Worm (Caenorhabditis elegans) whole organism, young adult: ENCODE results near the gene daf-5.
A peak's percentile ranks its signal among the peaks of the same experiment; 100 is the strongest.

Experiments
- B0019.2 ChIP-seq: fragments of 200-800 bp; sonication (Bioruptor generic); conservative IDR thresholded peaks from 2 replicates; pipeline ENCODE4 v1.3.6; 2022; ENCODE audit warnings: missing genetic modification reagents, missing genetic modification characterization, missing compliant biosample characterization
- B0035.1 ChIP-seq: sonication (generic microtip); optimal IDR thresholded peaks from 2 replicates; lab custom pipeline; 2016; ENCODE audit warnings: missing genetic modification characterization, mild to moderate bottlenecking, missing compliant biosample characterization, missing genotype, missing genetic modification reagents
- C17E4.6 ChIP-seq: fragments of 200-800 bp; sonication (Bioruptor generic); IDR thresholded peaks from 2 replicates; pipeline ENCODE4 v1.3.6; 2022; ENCODE audit warnings: missing genetic modification reagents, missing genetic modification characterization, missing compliant biosample characterization
- F37B4.10 ChIP-seq: fragments of 200-800 bp; sonication (Bioruptor generic); IDR thresholded peaks from 2 replicates; pipeline ENCODE4 v1.3.6; 2022; ENCODE audit warnings: missing genetic modification characterization, missing compliant biosample characterization
- F39B2.1 ChIP-seq: fragments of 200-800 bp; sonication (Bioruptor generic); IDR thresholded peaks from 2 replicates; pipeline ENCODE4 v1.3.6; 2022; ENCODE audit warnings: missing genetic modification reagents, missing genetic modification characterization, missing compliant biosample characterization
- F49E8.2 ChIP-seq: sonication (generic microtip); optimal IDR thresholded peaks from 3 replicates; lab custom pipeline; 2017; ENCODE audit warnings: missing genetic modification characterization, mild to moderate bottlenecking, missing compliant biosample characterization, antibody characterized with exemption, moderate library complexity; ENCODE audit not compliant: insufficient read depth
- F52B5.7 ChIP-seq: sonication (generic microtip); optimal IDR thresholded peaks from 2 replicates; lab custom pipeline; 2016; ENCODE audit warnings: mild to moderate bottlenecking, missing genetic modification characterization, missing compliant biosample characterization
- F57A8.1 ChIP-seq: fragments of 200-800 bp; sonication (Bioruptor generic); optimal IDR thresholded peaks from 2 replicates; lab custom pipeline; 2018; ENCODE audit warnings: mild to moderate bottlenecking, missing genetic modification characterization, moderate library complexity, missing compliant biosample characterization
- T07F8.4 ChIP-seq: sonication (generic microtip); optimal IDR thresholded peaks from 2 replicates; lab custom pipeline; 2016; ENCODE audit warnings: mild to moderate bottlenecking, missing genetic modification characterization, moderate library complexity, missing compliant biosample characterization
- Y67H2A.10 ChIP-seq: fragments of 200-800 bp; sonication (Bioruptor generic); conservative IDR thresholded peaks from 2 replicates; pipeline ENCODE4 v1.3.6; 2022; ENCODE audit warnings: missing genetic modification reagents, missing genetic modification characterization, missing compliant biosample characterization
- ZK185.1 ChIP-seq: sonication (generic microtip); optimal IDR thresholded peaks from 2 replicates; lab custom pipeline; 2016; ENCODE audit warnings: mild to moderate bottlenecking, missing genetic modification characterization, missing compliant biosample characterization; ENCODE audit not compliant: poor library complexity, severe bottlenecking
- ama-1 ChIP-seq, 3 experiments: fragments of 150-350 bp in 1 of 3; sonication (generic microtip) in 2 of 3; optimal IDR thresholded peaks; 2 replicates each; lab custom pipeline; 2014 to 2018; ENCODE audit warnings: missing biosample characterization in 2 of 3, missing genetic modification characterization in 2 of 3, missing genetic modification reagents in 2 of 3
- athp-1 ChIP-seq: sonication (generic microtip); optimal IDR thresholded peaks from 2 replicates; lab custom pipeline; 2017; ENCODE audit warnings: mild to moderate bottlenecking, missing genetic modification characterization, missing compliant biosample characterization
- bed-2 ChIP-seq: fragments of 200-800 bp; sonication (Bioruptor generic); IDR thresholded peaks from 2 replicates; pipeline ENCODE4 v1.3.6; 2022; ENCODE audit warnings: missing genetic modification reagents, missing genetic modification characterization, missing compliant biosample characterization
- cebp-1 ChIP-seq, 2 experiments: fragments of 200-800 bp in 1 of 2; sonication (Bioruptor generic) in 1 of 2; sonication (generic microtip) in 1 of 2; IDR thresholded peaks in 1 of 2; optimal IDR thresholded peaks in 1 of 2; 2 replicates each; pipeline versions ENCODE4 v1.3.6 to Lab custom; 2017 to 2022; ENCODE audit warnings: missing compliant biosample characterization in 2 of 2, missing genetic modification characterization in 2 of 2, mild to moderate bottlenecking in 1 of 2, missing genetic modification reagents in 1 of 2, moderate library complexity in 1 of 2
- cebp-2 ChIP-seq: fragments of 200-800 bp; sonication (Bioruptor generic); IDR thresholded peaks from 2 replicates; pipeline ENCODE4 v1.3.6; 2022; ENCODE audit warnings: missing genetic modification characterization, missing compliant biosample characterization
- ceh-100 ChIP-seq: fragments of 200-800 bp; sonication (Bioruptor generic); IDR thresholded peaks from 2 replicates; pipeline ENCODE4 v1.3.6; 2022; ENCODE audit warnings: missing genetic modification reagents, missing genetic modification characterization, missing compliant biosample characterization
- ceh-27 ChIP-seq: fragments of 200-800 bp; sonication (Bioruptor generic); optimal IDR thresholded peaks from 2 replicates; lab custom pipeline; 2018; ENCODE audit warnings: mild to moderate bottlenecking, missing genetic modification characterization, moderate library complexity, missing compliant biosample characterization
- ceh-40 ChIP-seq: fragments of 200-800 bp; sonication (Bioruptor generic); IDR thresholded peaks from 2 replicates; pipeline ENCODE4 v1.3.6; 2022; ENCODE audit warnings: missing genetic modification characterization, missing compliant biosample characterization
- chd-7 ChIP-seq: sonication (generic microtip); optimal IDR thresholded peaks from 2 replicates; lab custom pipeline; 2016; ENCODE audit warnings: mild to moderate bottlenecking, missing genetic modification characterization, moderate library complexity, missing compliant biosample characterization
- egrh-3 ChIP-seq: fragments of 200-800 bp; sonication (Bioruptor generic); IDR thresholded peaks from 2 replicates; pipeline ENCODE4 v1.3.6; 2022; ENCODE audit warnings: missing genetic modification reagents, missing genetic modification characterization, missing compliant biosample characterization
- ekl-4 ChIP-seq: fragments of 200-800 bp; sonication (Bioruptor generic); IDR thresholded peaks from 2 replicates; pipeline ENCODE4 v1.3.6; 2022; ENCODE audit warnings: missing genetic modification reagents, missing genetic modification characterization, missing compliant biosample characterization
- fkh-3 ChIP-seq: sonication (generic microtip); optimal IDR thresholded peaks from 2 replicates; lab custom pipeline; 2016; ENCODE audit warnings: mild to moderate bottlenecking, missing genetic modification characterization, missing compliant biosample characterization
- him-1 ChIP-seq: sonication (generic microtip); optimal IDR thresholded peaks from 2 replicates; lab custom pipeline; 2016; ENCODE audit warnings: missing genotype, missing genetic modification reagents, missing genetic modification characterization, missing compliant biosample characterization
- hlh-26 ChIP-seq: fragments of 200-800 bp; sonication (Bioruptor generic); conservative IDR thresholded peaks from 2 replicates; pipeline ENCODE4 v1.3.6; 2022; ENCODE audit warnings: missing genetic modification reagents, missing genetic modification characterization, missing compliant biosample characterization
- hmg-1.2 ChIP-seq: fragments of 200-800 bp; sonication (Bioruptor generic); IDR thresholded peaks from 2 replicates; pipeline ENCODE4 v1.3.6; 2022; ENCODE audit warnings: missing genetic modification reagents, missing genetic modification characterization, missing compliant biosample characterization
- hmg-20 ChIP-seq: fragments of 200-800 bp; sonication (Bioruptor generic); IDR thresholded peaks from 2 replicates; pipeline ENCODE4 v1.3.6; 2022; ENCODE audit warnings: missing genetic modification reagents, missing genetic modification characterization, missing compliant biosample characterization
- lin-26 ChIP-seq: fragments of 200-800 bp; sonication (Bioruptor generic); IDR thresholded peaks from 2 replicates; pipeline ENCODE4 v1.3.6; 2022; ENCODE audit warnings: missing genetic modification reagents, missing genetic modification characterization, missing compliant biosample characterization
- lir-1 ChIP-seq: fragments of 200-800 bp; sonication (Bioruptor generic); conservative IDR thresholded peaks from 2 replicates; pipeline ENCODE4 v1.3.6; 2022; ENCODE audit warnings: missing genetic modification reagents, missing genetic modification characterization, missing compliant biosample characterization
- lsy-27 ChIP-seq: sonication (generic microtip); optimal IDR thresholded peaks from 2 replicates; lab custom pipeline; 2017; ENCODE audit warnings: missing genetic modification characterization, mild to moderate bottlenecking, missing compliant biosample characterization, antibody characterized with exemption, missing genotype, borderline replicate concordance; ENCODE audit not compliant: insufficient read depth
- mel-28 ChIP-seq: sonication (generic microtip); optimal IDR thresholded peaks from 2 replicates; lab custom pipeline; 2016; ENCODE audit warnings: borderline replicate concordance, mild to moderate bottlenecking, missing genetic modification characterization, missing compliant biosample characterization
- mes-4 ChIP-seq: sonication (generic microtip); optimal IDR thresholded peaks from 2 replicates; lab custom pipeline; 2016; ENCODE audit warnings: missing genotype, missing genetic modification characterization, missing compliant biosample characterization
- mxl-1 ChIP-seq: sonication (generic microtip); optimal IDR thresholded peaks from 2 replicates; lab custom pipeline; 2016; ENCODE audit warnings: missing genetic modification characterization, missing compliant biosample characterization
- nhr-80 ChIP-seq: sonication (generic microtip); optimal IDR thresholded peaks from 2 replicates; lab custom pipeline; 2016; ENCODE audit warnings: missing genetic modification characterization, missing compliant biosample characterization
- nhr-90 ChIP-seq: sonication (generic microtip); optimal IDR thresholded peaks from 2 replicates; lab custom pipeline; 2016; ENCODE audit warnings: missing genotype, mild to moderate bottlenecking, missing genetic modification characterization, missing compliant biosample characterization
- sdz-38 ChIP-seq: sonication (generic microtip); optimal IDR thresholded peaks from 2 replicates; lab custom pipeline; 2016; ENCODE audit warnings: missing genotype, missing genetic modification characterization, missing compliant biosample characterization
- snpc-3.4 ChIP-seq: sonication (generic microtip); optimal IDR thresholded peaks from 2 replicates; lab custom pipeline; 2017; ENCODE audit warnings: missing genetic modification characterization, mild to moderate bottlenecking, missing compliant biosample characterization, antibody characterized with exemption, moderate library complexity, missing genotype, missing genetic modification reagents
- sptf-2 ChIP-seq: fragments of 200-800 bp; sonication (Bioruptor generic); optimal IDR thresholded peaks from 2 replicates; lab custom pipeline; 2018; ENCODE audit warnings: mild to moderate bottlenecking, missing genetic modification characterization, missing compliant biosample characterization
- tbx-9 ChIP-seq: sonication (generic microtip); optimal IDR thresholded peaks from 2 replicates; lab custom pipeline; 2016; ENCODE audit warnings: borderline replicate concordance, missing genetic modification characterization, inconsistent platforms, missing compliant biosample characterization
- tlf-1 ChIP-seq: fragments of 200-800 bp; sonication (Bioruptor generic); optimal IDR thresholded peaks from 2 replicates; lab custom pipeline; 2018; ENCODE audit warnings: mild to moderate bottlenecking, missing genetic modification characterization, missing compliant biosample characterization
- unc-62 ChIP-seq: fragments of 150-350 bp; optimal IDR thresholded peaks from 2 replicates; lab custom pipeline; 2014; ENCODE audit warnings: missing biosample characterization, missing genetic modification reagents, missing genetic modification characterization
- xnd-1 ChIP-seq: sonication (generic microtip); optimal IDR thresholded peaks from 2 replicates; lab custom pipeline; 2016; ENCODE audit warnings: missing genotype, missing genetic modification reagents, missing genetic modification characterization, missing compliant biosample characterization
- ztf-22 ChIP-seq: fragments of 200-800 bp; sonication (Bioruptor generic); optimal IDR thresholded peaks from 2 replicates; lab custom pipeline; 2018; ENCODE audit warnings: mild to moderate bottlenecking, missing genetic modification characterization, moderate library complexity, missing compliant biosample characterization
- ztf-25 ChIP-seq: fragments of 200-800 bp; sonication (Bioruptor generic); IDR thresholded peaks from 2 replicates; pipeline ENCODE4 v1.3.6; 2022; ENCODE audit warnings: missing genetic modification reagents, missing genetic modification characterization, missing compliant biosample characterization

Gene daf-5

DNA sequence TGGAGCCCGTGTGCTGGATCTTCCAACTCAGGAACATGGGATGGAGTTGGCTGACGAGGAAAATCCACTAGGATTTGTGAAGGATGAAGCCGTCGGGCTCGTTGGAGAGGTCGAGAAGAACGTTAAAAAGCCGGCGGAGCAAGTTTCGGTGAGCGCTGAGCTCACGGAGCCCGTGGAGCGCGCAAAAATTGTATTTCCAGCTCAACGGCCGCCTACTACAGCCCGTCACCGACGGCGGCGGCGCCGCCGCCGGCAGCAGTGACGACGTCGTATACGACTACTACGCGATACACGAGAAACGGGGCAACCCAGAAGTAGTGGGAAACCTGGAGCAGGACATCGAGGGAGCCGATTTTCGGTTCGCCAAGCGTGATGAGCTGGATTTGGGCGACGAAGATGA is 8.8 kb upstream of the daf-5 start:
- peak; percentile 38; the same call in 1 of the 2 replicates for TF ChIP-seq egrh-3
- TF ChIP-seq hmg-1.2 (GFP tag; lab: Robert Waterston, UW) = no peak
- TF ChIP-seq nhr-90 (tag; lab: Kevin White, UChicago) = no peak
- no peak for TF ChIP-seq fkh-3 (tag; lab: Kevin White, UChicago)
- TF ChIP-seq ztf-25 (GFP tag; lab: Robert Waterston, UW) = no peak

DNA sequence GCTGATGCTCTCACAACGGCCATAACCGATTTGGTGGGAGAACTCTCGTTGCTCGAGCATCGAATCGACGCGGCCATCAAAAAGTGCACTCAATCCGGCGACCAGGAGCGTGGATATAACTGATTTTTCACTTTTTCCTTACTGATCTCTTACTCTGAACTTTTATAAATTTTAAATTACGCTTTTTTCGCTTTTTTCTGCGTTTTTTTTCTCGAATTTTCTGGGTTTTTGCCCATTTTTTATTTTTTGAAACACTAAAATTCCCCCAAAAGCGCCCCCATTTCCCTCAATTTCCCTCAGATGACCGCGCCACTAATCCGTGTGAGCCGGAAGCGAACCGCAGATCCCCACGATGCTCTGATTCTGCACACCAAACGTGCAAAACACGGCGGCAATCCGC is 8.3 kb upstream of the daf-5 start, which contains the start of gene W01G7.4:
W01G7.4 (plus strand) TSS at position 301 of the 400 bp plus-strand sequence.
- TF ChIP-seq xnd-1 = no peak
- no peak for TF ChIP-seq mes-4 (tag; lab: Kevin White, UChicago)
- TF ChIP-seq lin-26 (GFP tag; lab: Robert Waterston, UW) = 0 out of 2 replicates have a peak, but pooled peaks have one; percentile 42
- TF ChIP-seq mel-28 (tag; lab: Kevin White, UChicago) = no peak
- TF ChIP-seq cebp-2 = no peak

DNA sequence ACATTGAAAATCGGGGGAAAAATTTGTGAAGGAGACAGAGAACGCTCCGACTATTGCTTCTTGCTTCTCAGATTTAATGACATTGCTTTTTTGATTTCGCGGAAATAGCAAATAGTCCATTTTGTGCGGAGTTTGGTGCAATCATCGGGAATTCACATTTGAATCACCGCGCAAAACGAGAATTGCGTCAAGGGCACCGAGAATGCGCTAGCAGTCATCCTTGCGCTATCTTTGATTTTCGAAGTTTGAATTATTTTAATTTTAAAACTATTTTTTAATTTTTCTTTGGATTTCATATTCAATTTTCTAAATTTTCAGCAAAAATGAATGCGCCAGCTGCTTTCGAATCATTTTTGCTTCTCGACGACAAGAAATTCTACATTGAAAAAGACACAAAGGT is 7.7 kb upstream of the daf-5 start, which contains the start of gene rpb-11:
rpb-11 (plus strand) TSS at position 319 of the 400 bp plus-strand sequence.
- TF ChIP-seq ekl-4 (GFP tag; lab: Robert Waterston, UW) (peak; percentile 95), Y67H2A.10 (GFP tag; lab: Robert Waterston, UW) (no peak), lir-1 (peak; percentile 82), mes-4 (tag; lab: Kevin White, UChicago) (no peak), ceh-100 (GFP tag; lab: Robert Waterston, UW) (peak; percentile 95), athp-1 (tag; lab: Kevin White, UChicago) (peak; percentile 75), hmg-20 (GFP tag; lab: Robert Waterston, UW) (peak; percentile 83; the same call in 1 of the 2 replicates), unc-62 (GFP tag; lab: Kevin White, UChicago) (no peak), sdz-38 (no peak), C17E4.6 (GFP tag; lab: Robert Waterston, UW) (peak; percentile 83), fkh-3 (tag; lab: Kevin White, UChicago) (no peak), ceh-40 (no peak), F52B5.7 (tag; lab: Kevin White, UChicago) (no peak), nhr-90 (tag; lab: Kevin White, UChicago) (peak; percentile 12), chd-7 (tag; lab: Kevin White, UChicago) (peak; percentile 63), cebp-1 (GFP tag; IDR thresholded peaks at IDR 0.05; lab: Robert Waterston, UW) (no peak), cebp-1 (tag; optimal IDR thresholded peaks at IDR 0.05; lab: Kevin White, UChicago) (peak; percentile 88), ama-1 (optimal IDR thresholded peaks at IDR 0.05; lab: Kevin White, UChicago) (no peak), ama-1 (GFP tag; optimal IDR thresholded peaks at IDR 0.05; lab: Kevin White, UChicago) (no peak), snpc-3.4 (tag; lab: Kevin White, UChicago) (peak; percentile 77), B0035.1 (tag; lab: Kevin White, UChicago) (peak; percentile 65), sptf-2 (GFP tag; lab: Kevin White, UChicago) (no peak), F37B4.10 (GFP tag; lab: Robert Waterston, UW) (no peak), T07F8.4 (no peak), F49E8.2 (tag; lab: Kevin White, UChicago) (peak; percentile 57), tbx-9 (tag; lab: Kevin White, UChicago) (no peak), nhr-80 (peak; percentile 51), ZK185.1 (tag; lab: Kevin White, UChicago) (peak; percentile 83), lsy-27 (no peak), him-1 (tag; lab: Kevin White, UChicago) (peak; percentile 38), F57A8.1 (no peak), bed-2 (GFP tag; lab: Robert Waterston, UW) (no peak), B0019.2 (GFP tag; lab: Robert Waterston, UW) (0 out of 2 replicates have a peak, but pooled peaks have one; percentile 42), hlh-26 (GFP tag; lab: Robert Waterston, UW) (no peak), mxl-1 (tag; lab: Kevin White, UChicago) (no peak), F39B2.1 (no peak), ceh-27 (GFP tag; lab: Kevin White, UChicago) (peak; percentile 72), tlf-1 (GFP tag; lab: Kevin White, UChicago) (peak; percentile 91), ztf-22 (no peak)
